Fruit fly (Drosophila melanogaster): ENCODE measurements around the gene CG32119.

Gene CG32119

DNA sequence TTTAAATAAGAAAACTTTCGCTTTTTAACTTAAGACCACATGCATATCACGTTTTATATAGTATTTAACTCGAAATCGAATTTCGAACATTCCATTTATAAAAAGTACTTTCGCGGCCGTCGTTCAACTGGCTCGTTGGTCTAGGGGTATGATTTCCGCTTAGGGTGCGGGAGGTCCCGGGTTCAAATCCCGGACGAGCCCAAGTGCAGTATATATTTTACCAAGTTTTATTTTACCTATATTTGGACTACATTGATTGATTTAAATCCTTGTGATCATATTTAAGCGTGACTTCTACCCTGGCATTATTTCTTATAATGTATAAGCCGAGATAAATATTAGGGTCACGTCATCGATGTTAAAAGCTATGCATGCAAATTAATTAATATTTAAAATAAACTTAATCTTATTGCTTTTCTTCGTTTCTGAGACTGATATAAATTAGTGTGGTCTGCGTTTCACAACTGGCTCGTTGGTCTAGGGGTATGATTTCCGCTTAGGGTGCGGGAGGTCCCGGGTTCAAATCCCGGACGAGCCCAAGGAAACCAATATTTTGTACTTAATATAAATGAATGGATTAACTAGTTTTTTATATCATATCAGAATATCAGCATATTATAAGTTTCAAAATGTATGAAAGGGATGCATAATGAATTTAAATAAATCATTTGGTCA, 37.3 kb downstream of the CG32119 start (continued):
- TF ChIP-seq CG17829 (tag; optimal IDR thresholded peaks at IDR 0.05) (no peak), cas (GFP tag; IDR thresholded peaks at IDR 0.05) (no peak), TFAM (GFP tag; optimal IDR thresholded peaks at IDR 0.05) (no peak), CG7745 (tag; optimal IDR thresholded peaks at IDR 0.05) (no peak), PHDP (tag; optimal IDR thresholded peaks at IDR 0.05) (no peak), CG3995 (GFP tag; optimal IDR thresholded peaks at IDR 0.05) (no peak), fru (optimal IDR thresholded peaks at IDR 0.05) (no peak), stwl (tag; optimal IDR thresholded peaks at IDR 0.05) (no peak), CG9727 (GFP tag; optimal IDR thresholded peaks at IDR 0.05) (no peak), CG10147 (GFP tag; optimal IDR thresholded peaks at IDR 0.05) (no peak), lab (GFP tag; optimal IDR thresholded peaks at IDR 0.05) (no peak), NC2α (GFP tag; optimal IDR thresholded peaks at IDR 0.05) (no peak), pho (GFP tag; optimal IDR thresholded peaks at IDR 0.05) (no peak), gcm (GFP tag; optimal IDR thresholded peaks at IDR 0.05) (no peak), jumu (GFP tag; optimal IDR thresholded peaks at IDR 0.05) (no peak), dmrt11E (tag; optimal IDR thresholded peaks at IDR 0.05) (no peak), croc (GFP tag; conservative IDR thresholded peaks at IDR 0.05) (no peak), Dek (tag; optimal IDR thresholded peaks at IDR 0.05) (no peak), H15 (GFP tag; IDR thresholded peaks at IDR 0.05) (no peak), phol (tag; optimal IDR thresholded peaks at IDR 0.05) (no peak), Blimp-1 (GFP tag; optimal IDR thresholded peaks at IDR 0.05) (peak; percentile 90), ro (GFP tag; IDR thresholded peaks at IDR 0.05) (no peak), Sry-δ (GFP tag; optimal IDR thresholded peaks at IDR 0.05) (no peak), Bgb (GFP tag; IDR thresholded peaks at IDR 0.05; ENCODE audit: partially characterized antibody) (0 out of 2 replicates have a peak, but pooled peaks have one; percentile 17), CG10366 (GFP tag; IDR thresholded peaks at IDR 0.05) (no peak), knrl (GFP tag; IDR thresholded peaks at IDR 0.05; ENCODE audit: partially characterized antibody) (peak; percentile 31; the same call in 1 of the 3 replicates), CG12219 (GFP tag; optimal IDR thresholded peaks at IDR 0.05) (no peak), D19A (tag; optimal IDR thresholded peaks at IDR 0.05) (no peak), nerfin-1 (tag; optimal IDR thresholded peaks at IDR 0.05) (no peak), Neu2 (GFP tag; optimal IDR thresholded peaks at IDR 0.05; ENCODE audit: borderline replicate concordance) (no peak), GATAe (GFP tag; conservative IDR thresholded peaks at IDR 0.05) (no peak), CG2199 (GFP tag; IDR thresholded peaks at IDR 0.05) (no peak), CG6765 (GFP tag; optimal IDR thresholded peaks at IDR 0.05) (no peak), Scr (GFP tag; IDR thresholded peaks at IDR 0.05; ENCODE audit: partially characterized antibody) (peak; percentile 42), az2 (GFP tag; optimal IDR thresholded peaks at IDR 0.05) (no peak), CG6791 (GFP tag; IDR thresholded peaks at IDR 0.05; ENCODE audit: partially characterized antibody) (peak; percentile 66), CG42726 (GFP tag; IDR thresholded peaks at IDR 0.05; ENCODE audit: partially characterized antibody) (peak; percentile 44; the same call in 1 of the 2 replicates), CG10654 (GFP tag; optimal IDR thresholded peaks at IDR 0.05) (no peak), Nf-YC (tag; optimal IDR thresholded peaks at IDR 0.05) (no peak), Poxn (GFP tag; IDR thresholded peaks at IDR 0.05) (no peak), Adf1 (GFP tag; IDR thresholded peaks at IDR 0.05) (no peak), CG30020 (tag; optimal IDR thresholded peaks at IDR 0.05) (no peak), CG12769 (tag; optimal IDR thresholded peaks at IDR 0.05) (no peak), bab2 (GFP tag; optimal IDR thresholded peaks at IDR 0.05) (no peak), Bdp1 (GFP tag; optimal IDR thresholded peaks at IDR 0.05) (peak; percentile 91), hbn (GFP tag; IDR thresholded peaks at IDR 0.05; ENCODE audit: partially characterized antibody) (no peak), Doc2 (GFP tag; IDR thresholded peaks at IDR 0.05) (no peak), Aef1 (GFP tag; IDR thresholded peaks at IDR 0.05) (no peak), cg (GFP tag; optimal IDR thresholded peaks at IDR 0.05) (no peak), CG17912 (GFP tag; optimal IDR thresholded peaks at IDR 0.05) (no peak)

Measured in whole organism, embryonic.